Worm (Caenorhabditis elegans) whole organism, L4 larva: ENCODE measurements around the gene srh-301.

Experiments
- D1046.2 ChIP-seq: fragments of 200-800 bp; sonication (Bioruptor generic); IDR thresholded peaks from 2 replicates; pipeline ENCODE4 v1.3.6; 2022; ENCODE audit warnings: missing genetic modification characterization, missing compliant biosample characterization
- T20F7.1 ChIP-seq: fragments of 200-800 bp; sonication (Bioruptor generic); optimal IDR thresholded peaks from 2 replicates; lab custom pipeline; 2018; ENCODE audit warnings: mild to moderate bottlenecking, missing genetic modification characterization, missing compliant biosample characterization
- T26A8.4 ChIP-seq: fragments of 200-800 bp; sonication (Bioruptor generic); IDR thresholded peaks from 2 replicates; pipeline ENCODE4 v1.3.6; 2022; ENCODE audit warnings: missing genetic modification characterization, missing compliant biosample characterization
- Y75B8A.6 ChIP-seq: fragments of 200-800 bp; sonication (Bioruptor generic); IDR thresholded peaks from 2 replicates; pipeline ENCODE4 v1.3.6; 2022; ENCODE audit warnings: missing genetic modification reagents, missing genetic modification characterization, missing compliant biosample characterization
- aha-1 ChIP-seq: fragments of 150-350 bp; peaks from one replicate; lab custom pipeline; 2014; ENCODE audit warnings: missing biosample characterization, missing genetic modification characterization
- attf-4 ChIP-seq: sonication (generic microtip); optimal IDR thresholded peaks from 3 replicates; lab custom pipeline; 2017; ENCODE audit warnings: missing biosample characterization, missing genetic modification characterization
- ceh-44 ChIP-seq: fragments of 200-800 bp; sonication (Bioruptor generic); IDR thresholded peaks from 2 replicates; pipeline ENCODE4 v1.3.6; 2022; ENCODE audit warnings: missing genetic modification reagents, missing genetic modification characterization, missing compliant biosample characterization
- cey-2 ChIP-seq: sonication (generic microtip); optimal IDR thresholded peaks from 3 replicates; lab custom pipeline; 2017; ENCODE audit warnings: missing genetic modification characterization, mild to moderate bottlenecking, missing compliant biosample characterization, antibody characterized with exemption, borderline replicate concordance; ENCODE audit not compliant: insufficient read depth
- ctbp-1 ChIP-seq: fragments of 200-800 bp; sonication (Bioruptor generic); IDR thresholded peaks from 2 replicates; pipeline ENCODE4 v1.3.6; 2022; ENCODE audit warnings: missing genetic modification reagents, missing genetic modification characterization, missing compliant biosample characterization
- daf-19 ChIP-seq: fragments of 200-800 bp; sonication (Bioruptor generic); conservative IDR thresholded peaks from 2 replicates; pipeline ENCODE4 v1.3.6; 2022; ENCODE audit warnings: missing genetic modification characterization, missing compliant biosample characterization
- dpl-1 ChIP-seq: fragments of 150-350 bp; optimal IDR thresholded peaks from 2 replicates; lab custom pipeline; 2014; ENCODE audit warnings: missing biosample characterization, missing genetic modification reagents, missing genetic modification characterization
- egl-43 ChIP-seq: fragments of 200-800 bp; sonication (Bioruptor generic); IDR thresholded peaks from 2 replicates; pipeline ENCODE4 v1.3.6; 2022; ENCODE audit warnings: missing genetic modification reagents, missing genetic modification characterization, missing compliant biosample characterization
- fos-1 ChIP-seq: fragments of 150-350 bp; optimal IDR thresholded peaks from 2 replicates; lab custom pipeline; 2014; ENCODE audit warnings: missing biosample characterization, missing genetic modification characterization
- hlh-11 ChIP-seq: fragments of 200-800 bp; sonication (Bioruptor generic); optimal IDR thresholded peaks from 2 replicates; lab custom pipeline; 2018; ENCODE audit warnings: mild to moderate bottlenecking, missing genetic modification characterization, missing compliant biosample characterization
- jun-1 ChIP-seq: fragments of 150-350 bp; optimal IDR thresholded peaks from 2 replicates; lab custom pipeline; 2014; ENCODE audit warnings: missing biosample characterization, missing genetic modification reagents, missing genetic modification characterization
- lin-39 ChIP-seq: fragments of 150-350 bp; optimal IDR thresholded peaks from 2 replicates; lab custom pipeline; 2014; ENCODE audit warnings: missing biosample characterization, missing genetic modification reagents, missing genetic modification characterization
- lsy-2 ChIP-seq, 2 experiments: fragments of 150-350 bp in 1 of 2; sonication (generic microtip) in 1 of 2; optimal IDR thresholded peaks; 2 replicates each; lab custom pipeline; 2014 to 2017; ENCODE audit warnings: missing biosample characterization in 2 of 2, missing genetic modification characterization in 2 of 2
- madf-5 ChIP-seq, 2 experiments: fragments of 200-800 bp; sonication (Bioruptor generic); IDR thresholded peaks; 2 replicates each; pipeline ENCODE4 v1.3.6; 2022; ENCODE audit warnings: missing compliant biosample characterization in 2 of 2, missing genetic modification characterization in 2 of 2
- madf-9 ChIP-seq: fragments of 200-800 bp; sonication (Bioruptor generic); conservative IDR thresholded peaks from 2 replicates; pipeline ENCODE4 v1.3.6; 2022; ENCODE audit warnings: missing genetic modification reagents, missing genetic modification characterization, missing compliant biosample characterization
- mxl-3 ChIP-seq: fragments of 200-800 bp; sonication (Bioruptor generic); optimal IDR thresholded peaks from 2 replicates; lab custom pipeline; 2018; ENCODE audit warnings: mild to moderate bottlenecking, missing genetic modification characterization, missing compliant biosample characterization
- nhr-10 ChIP-seq: fragments of 150-350 bp; optimal IDR thresholded peaks from 2 replicates; lab custom pipeline; 2014; ENCODE audit warnings: missing biosample characterization, missing genetic modification characterization
- nhr-102 ChIP-seq: sonication (generic microtip); optimal IDR thresholded peaks from 2 replicates; lab custom pipeline; 2016; ENCODE audit warnings: mild to moderate bottlenecking, missing genetic modification characterization, moderate library complexity, missing compliant biosample characterization
- nhr-237 ChIP-seq: sonication (generic microtip); optimal IDR thresholded peaks from 2 replicates; lab custom pipeline; 2017; ENCODE audit warnings: missing biosample characterization, missing genetic modification characterization
- nhr-25 ChIP-seq: sonication (generic microtip); optimal IDR thresholded peaks from 2 replicates; lab custom pipeline; 2017; ENCODE audit warnings: missing genetic modification characterization, mild to moderate bottlenecking, missing compliant biosample characterization, antibody characterized with exemption, moderate library complexity, borderline replicate concordance; ENCODE audit not compliant: insufficient read depth
- nhr-48 ChIP-seq: sonication (generic microtip); optimal IDR thresholded peaks from 2 replicates; lab custom pipeline; 2016; ENCODE audit warnings: mild to moderate bottlenecking, missing genetic modification characterization, missing compliant biosample characterization
- nhr-6 ChIP-seq: fragments of 150-350 bp; optimal IDR thresholded peaks from 2 replicates; lab custom pipeline; 2014; ENCODE audit warnings: missing biosample characterization, missing genetic modification characterization
- nhr-76 ChIP-seq: fragments of 150-350 bp; optimal IDR thresholded peaks from 2 replicates; lab custom pipeline; 2014; ENCODE audit warnings: missing biosample characterization, missing genetic modification characterization
- skn-1 ChIP-seq: fragments of 150-350 bp; optimal IDR thresholded peaks from 2 replicates; lab custom pipeline; 2014; ENCODE audit warnings: missing biosample characterization, missing genetic modification characterization
- unc-39 ChIP-seq: sonication (generic microtip); optimal IDR thresholded peaks from 2 replicates; lab custom pipeline; 2017; ENCODE audit warnings: missing biosample characterization, missing genetic modification characterization
- unc-62 ChIP-seq, 3 experiments: fragments of 150-350 bp in 1 of 3; sonication (generic microtip); optimal IDR thresholded peaks in 2 of 3; peaks in 1 of 3; 1 replicate in 1 of 3; 2 replicates in 2 of 3; lab custom pipeline; 2014 to 2017; ENCODE audit warnings: missing biosample characterization in 3 of 3, missing genetic modification characterization in 3 of 3, missing genetic modification reagents in 3 of 3, missing genotype in 1 of 3
- zip-2 ChIP-seq: fragments of 150-350 bp; optimal IDR thresholded peaks from 2 replicates; lab custom pipeline; 2014; ENCODE audit warnings: missing biosample characterization, missing genetic modification characterization
- ztf-7 ChIP-seq: fragments of 150-350 bp; optimal IDR thresholded peaks from 2 replicates; lab custom pipeline; 2014; ENCODE audit warnings: missing biosample characterization, missing genetic modification characterization

srh-301 gene

DNA sequence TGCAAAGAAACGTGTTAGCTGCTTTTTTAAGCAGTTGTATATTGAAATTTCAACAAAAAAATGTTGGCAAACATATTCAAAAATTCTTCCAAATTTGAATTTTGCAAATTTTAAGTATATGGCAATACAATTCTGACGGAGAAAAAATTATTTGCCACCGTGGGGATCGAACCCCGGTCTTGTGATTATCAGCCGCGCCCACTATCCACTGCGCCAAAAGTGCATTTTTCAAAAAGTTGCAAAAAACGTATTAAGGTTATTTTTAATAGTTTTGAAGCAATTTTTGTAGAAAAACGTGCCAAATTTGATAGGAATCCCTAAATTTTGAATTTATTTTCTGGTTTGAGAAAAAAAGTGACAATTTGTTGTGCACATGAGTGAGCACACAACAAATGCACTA lies 40.3 kb upstream of the srh-301 start:
- TF ChIP-seq unc-62 (GFP tag; optimal IDR thresholded peaks at IDR 0.05 in 1 of 2; lab: Kevin White, UChicago): peak in 1 of 2 experiments; percentile 90
- no peak for TF ChIP-seq unc-62 (tag; optimal IDR thresholded peaks at IDR 0.05; lab: Kevin White, UChicago)
- TF ChIP-seq ztf-7 (tag; lab: Kevin White, UChicago): no peak
- TF ChIP-seq, all 104 proteins: peak for 1

DNA sequence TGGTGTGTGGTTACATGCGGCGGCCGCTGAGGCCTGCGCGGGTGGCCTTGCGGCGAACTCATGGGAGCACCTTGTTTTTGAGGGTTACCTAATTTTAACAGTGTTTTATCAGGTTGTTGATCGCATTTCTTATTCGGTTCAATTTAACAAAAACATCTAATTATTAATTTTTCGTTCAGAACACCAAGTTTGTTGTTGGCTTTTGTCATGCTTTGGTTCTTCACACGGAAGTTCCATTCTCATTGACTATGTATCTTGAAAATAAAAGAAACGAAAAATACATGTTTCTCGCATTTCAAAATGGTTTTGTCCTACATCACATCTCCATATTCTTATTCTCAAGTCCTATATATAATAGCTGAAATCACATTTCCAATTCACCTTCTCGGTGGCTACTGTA lies 34.5 kb upstream of the srh-301 start, which contains the start of gene srh-290:
TSS of gene srh-290 (plus strand) at position 301 of the 400 bp plus-strand sequence.
- TF ChIP-seq aha-1 (peak; percentile 64), unc-62 (GFP tag; optimal IDR thresholded peaks at IDR 0.05 in 1 of 2; lab: Kevin White, UChicago) (peak in 1 of 2 experiments; percentile 20), unc-62 (tag; optimal IDR thresholded peaks at IDR 0.05; lab: Kevin White, UChicago) (no peak), Y75B8A.6 (GFP tag; lab: Robert Waterston, UW) (no peak), madf-9 (no peak)

ce11 chrV:17793986-17794385 lies 30.7 kb upstream of the srh-301 start, which contains the start of gene srh-289:
TSS of gene srh-289 (minus strand) at chrV:17794086.
- TF ChIP-seq nhr-25 (tag; lab: Kevin White, UChicago): no peak
- no peak for TF ChIP-seq nhr-76
- TF ChIP-seq egl-43: no peak
- TF ChIP-seq dpl-1 (GFP tag; lab: Kevin White, UChicago): no peak
- no peak for TF ChIP-seq madf-5 (GFP tag; IDR thresholded peaks at IDR 0.05; lab: Robert Waterston, UW)
- TF ChIP-seq lin-39 (tag; lab: Kevin White, UChicago): no peak

DNA sequence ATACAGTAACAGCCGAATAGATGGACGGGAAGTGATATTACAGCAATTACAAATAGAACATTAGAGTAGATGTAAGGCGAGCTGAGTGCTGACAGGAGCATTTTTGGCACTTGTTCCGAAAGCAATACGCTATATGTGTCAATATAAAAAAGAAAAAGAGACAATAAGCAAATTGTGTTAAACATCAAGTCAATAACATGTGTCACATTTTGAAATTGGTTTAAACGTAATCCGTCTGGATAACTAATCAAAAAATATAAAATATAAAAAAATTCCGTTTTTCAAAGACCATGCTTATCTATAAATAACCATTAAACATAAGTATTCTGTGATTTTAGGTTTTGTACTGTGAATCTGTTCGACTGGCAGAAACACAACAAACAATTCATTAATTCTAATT lies 29.1 kb upstream of the srh-301 start, which contains the start of gene srh-288:
TSS of gene srh-288 (minus strand) at position 101 of the 400 bp plus-strand sequence.
- TF ChIP-seq D1046.2 (GFP tag; lab: Robert Waterston, UW) (no peak), hlh-11 (tag; lab: Kevin White, UChicago) (no peak), ceh-44 (GFP tag; lab: Robert Waterston, UW) (no peak), T20F7.1 (no peak), skn-1 (tag; lab: Kevin White, UChicago) (no peak), Y75B8A.6 (GFP tag; lab: Robert Waterston, UW) (no peak), mxl-3 (GFP tag; lab: Kevin White, UChicago) (no peak), nhr-237 (no peak), nhr-10 (tag; lab: Kevin White, UChicago) (no peak), attf-4 (tag; lab: Kevin White, UChicago) (no peak), unc-39 (tag; lab: Kevin White, UChicago) (no peak), nhr-25 (tag; lab: Kevin White, UChicago) (no peak), T26A8.4 (GFP tag; lab: Robert Waterston, UW) (no peak), fos-1 (no peak), nhr-6 (tag; lab: Kevin White, UChicago) (no peak), lsy-2 (tag; optimal IDR thresholded peaks at IDR 0.05; lab: Kevin White, UChicago) (no peak), zip-2 (tag; lab: Kevin White, UChicago) (no peak), nhr-102 (no peak)
- TF ChIP-seq, all 104 proteins: peak for 0

ce11 chrV:17798789-17799188 lies 25.9 kb upstream of the srh-301 start, which contains the start of gene srx-18:
TSS of gene srx-18 (minus strand) at chrV:17798889.
- TF ChIP-seq daf-19 (GFP tag; lab: Robert Waterston, UW) (no peak), nhr-48 (tag; lab: Kevin White, UChicago) (no peak), unc-62 (GFP tag; optimal IDR thresholded peaks at IDR 0.05 in 1 of 2; lab: Kevin White, UChicago) (no peak), unc-62 (tag; optimal IDR thresholded peaks at IDR 0.05; lab: Kevin White, UChicago) (no peak), ztf-7 (tag; lab: Kevin White, UChicago) (no peak), jun-1 (tag; lab: Kevin White, UChicago) (no peak), cey-2 (tag; lab: Kevin White, UChicago) (no peak), lin-39 (tag; lab: Kevin White, UChicago) (no peak), ctbp-1 (GFP tag; lab: Robert Waterston, UW) (no peak)
- TF ChIP-seq, all 104 proteins: peak for 0
